Worm (Caenorhabditis elegans) whole organism, L4 larva: ENCODE measurements around the gene F58B4.5.

Experiments used
- Y75B8A.6 ChIP-seq: fragments of 200-800 bp; sonication (Bioruptor generic); IDR thresholded peaks from 2 replicates; pipeline ENCODE4 v1.3.6; 2022; ENCODE audit warnings: missing genetic modification reagents, missing genetic modification characterization, missing compliant biosample characterization
- aha-1 ChIP-seq: fragments of 150-350 bp; peaks from one replicate; lab custom pipeline; 2014; ENCODE audit warnings: missing biosample characterization, missing genetic modification characterization
- ama-1 ChIP-seq: fragments of 150-350 bp; optimal IDR thresholded peaks from 2 replicates; lab custom pipeline; 2014; ENCODE audit warnings: inconsistent platforms, mixed read lengths
- dmd-6 ChIP-seq: fragments of 200-800 bp; sonication (Bioruptor generic); IDR thresholded peaks from 2 replicates; pipeline ENCODE4 v1.3.6; 2022; ENCODE audit warnings: missing genetic modification reagents, missing genetic modification characterization, missing compliant biosample characterization
- lim-7 ChIP-seq: fragments of 200-800 bp; sonication (Bioruptor generic); IDR thresholded peaks from 2 replicates; pipeline ENCODE4 v1.3.6; 2022; ENCODE audit warnings: missing genetic modification characterization, missing compliant biosample characterization
- mdl-1 ChIP-seq, 2 experiments: fragments of 150-350 bp in 1 of 2; sonication (generic microtip) in 1 of 2; optimal IDR thresholded peaks; 2 replicates each; lab custom pipeline; 2014 to 2017; ENCODE audit warnings: missing biosample characterization in 2 of 2, missing genetic modification characterization in 2 of 2
- nhr-28 ChIP-seq: fragments of 150-350 bp; optimal IDR thresholded peaks from 2 replicates; lab custom pipeline; 2014; ENCODE audit warnings: missing biosample characterization, missing genetic modification characterization
- nhr-6 ChIP-seq: fragments of 150-350 bp; optimal IDR thresholded peaks from 2 replicates; lab custom pipeline; 2014; ENCODE audit warnings: missing biosample characterization, missing genetic modification characterization
- unc-39 ChIP-seq: sonication (generic microtip); optimal IDR thresholded peaks from 2 replicates; lab custom pipeline; 2017; ENCODE audit warnings: missing biosample characterization, missing genetic modification characterization

DNA sequence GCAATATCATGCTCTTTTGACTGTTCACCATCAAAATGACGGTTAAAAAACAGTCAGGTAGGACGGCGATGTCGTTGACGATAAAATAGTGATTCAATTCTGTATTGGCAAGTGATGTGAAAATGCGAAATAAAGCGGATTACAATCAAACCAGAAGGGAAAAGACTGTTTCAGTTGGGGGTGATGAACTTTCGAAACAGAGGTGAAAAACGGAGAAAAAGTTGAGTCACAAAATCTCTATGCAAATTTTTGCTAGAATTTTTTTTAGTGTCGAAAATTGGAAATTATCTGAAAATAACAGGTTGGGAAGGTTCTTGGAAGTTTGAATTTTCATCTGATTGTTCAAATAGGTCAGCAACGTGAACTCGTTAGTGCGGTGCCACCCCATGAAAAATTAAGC is 10.7 kb upstream of the F58B4.5 start, which contains the start of gene nas-31:
- TF ChIP-seq nhr-6 (no peak), unc-39 (no peak), lim-7 (GFP tag; lab: Robert Waterston, UW) (no peak), Y75B8A.6 (no peak), mdl-1 (tag; optimal IDR thresholded peaks at IDR 0.05; lab: Kevin White, UChicago) (no peak), ama-1 (lab: Kevin White, UChicago) (no peak), nhr-28 (no peak), dmd-6 (no peak), aha-1 (tag; lab: Kevin White, UChicago) (peak; percentile 36)
